Worm (Caenorhabditis elegans): ENCODE data around the gene daf-18.

DNA sequence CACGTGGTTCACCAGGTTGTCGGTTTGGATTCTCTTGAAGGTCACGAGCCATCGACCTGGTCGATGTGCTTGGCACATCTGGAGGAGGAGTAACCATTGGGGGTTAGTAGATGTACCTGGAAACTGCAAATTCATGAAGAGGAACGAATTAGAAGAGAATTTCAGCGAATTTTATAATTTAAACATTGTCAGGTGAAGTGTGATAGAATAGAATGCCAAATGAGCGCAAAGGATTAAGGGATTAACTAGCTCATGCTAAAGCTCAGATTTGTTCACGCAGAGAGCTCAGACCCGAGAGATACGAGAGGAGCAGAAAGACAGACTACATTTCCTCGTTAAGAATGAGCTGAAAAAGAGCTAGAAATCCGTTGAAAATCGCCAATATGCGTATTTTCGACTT lies at the start of gene daf-18:
- TF ChIP-seq dve-1 (tag; optimal IDR thresholded peaks at IDR 0.05; ENCODE audit: insufficient read depth) (no peak), lin-15B (tag; optimal IDR thresholded peaks at IDR 0.05) (no peak), aly-2 (tag; optimal IDR thresholded peaks at IDR 0.05) (no peak), nhr-237 (tag; optimal IDR thresholded peaks at IDR 0.05) (no peak), hmg-1.1 (GFP tag; IDR thresholded peaks at IDR 0.05) (no peak), egl-27 (tag; optimal IDR thresholded peaks at IDR 0.05) (no peak), fos-1 (tag; optimal IDR thresholded peaks at IDR 0.05) (no peak), ceh-82 (tag; optimal IDR thresholded peaks at IDR 0.05) (no peak)

Measured in whole organism, L4 larva.